Worm (Caenorhabditis elegans): Measurements from ENCODE around the gene ncs-5.

DNA sequence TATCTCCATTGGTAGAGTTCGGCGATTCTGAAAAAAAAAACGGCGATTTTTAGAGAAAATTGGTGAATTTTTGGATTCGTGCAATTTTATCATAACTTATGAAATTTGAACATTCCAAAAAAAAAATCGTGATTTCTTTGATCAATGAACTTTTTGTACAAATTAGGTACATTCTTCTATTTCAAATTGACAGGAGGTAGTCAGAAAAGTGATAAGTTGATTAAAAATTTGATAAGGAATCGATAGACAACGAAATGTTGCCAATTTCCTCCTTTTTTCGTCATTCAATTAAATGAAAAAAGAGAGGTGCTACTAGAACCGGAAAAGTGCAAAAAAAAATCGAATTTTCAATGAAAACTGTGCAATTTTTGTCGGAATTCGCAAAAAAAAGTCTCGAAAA is 51.4 kb downstream of the ncs-5 start:
- TF ChIP-seq aha-1 (tag) (peak; percentile 20), mxl-3 (GFP tag; optimal IDR thresholded peaks at IDR 0.05) (no peak), egl-27 (tag; optimal IDR thresholded peaks at IDR 0.05) (no peak), nhr-28 (tag; optimal IDR thresholded peaks at IDR 0.05) (peak; percentile 68), ceh-28 (tag; optimal IDR thresholded peaks at IDR 0.05) (no peak), skn-1 (tag; optimal IDR thresholded peaks at IDR 0.05) (no peak)

Measured in whole organism, L4 larva.